Fruit fly (Drosophila melanogaster): ENCODE data around the gene CG8036.

CG8036 gene

dm6 chr3R:8668024-8668856 lies 572 bp downstream of the CG8036 start (continued):
- TF ChIP-seq Opbp (GFP tag; IDR thresholded peaks at IDR 0.05; ENCODE audit: partially characterized antibody) (peak; percentile 92), mirr (GFP tag; optimal IDR thresholded peaks at IDR 0.05) (peak; percentile 77), emc (GFP tag; optimal IDR thresholded peaks at IDR 0.05) (no peak), lov (optimal IDR thresholded peaks at IDR 0.05) (no peak), lov (GFP tag; IDR thresholded peaks at IDR 0.05) (no peak), CG6791 (GFP tag; IDR thresholded peaks at IDR 0.05; ENCODE audit: partially characterized antibody) (peak; percentile 95), Hr78 (GFP tag; optimal IDR thresholded peaks at IDR 0.05) (peak in 1 of 2 experiments; percentile 71), CG8765 (GFP tag; IDR thresholded peaks at IDR 0.05) (no peak), Hr39 (optimal IDR thresholded peaks at IDR 0.05) (no peak), CG4424 (GFP tag; optimal IDR thresholded peaks at IDR 0.05) (no peak), CG3407 (GFP tag; optimal IDR thresholded peaks at IDR 0.05) (no peak), Hr3 (GFP tag; optimal IDR thresholded peaks at IDR 0.05) (no peak), CG2120 (GFP tag; optimal IDR thresholded peaks at IDR 0.05) (no peak), CG11456 (GFP tag; IDR thresholded peaks at IDR 0.05) (no peak), Eip74EF (GFP tag; optimal IDR thresholded peaks at IDR 0.05) (peak in 1 of 2 experiments; percentile 6), oc (tag; optimal IDR thresholded peaks at IDR 0.05) (no peak), Mrtf (GFP tag; IDR thresholded peaks at IDR 0.05) (no peak), salm (tag; optimal IDR thresholded peaks at IDR 0.05) (no peak), otp (GFP tag; IDR thresholded peaks at IDR 0.05) (peak; percentile 30; the same call in 1 of the 3 replicates), CG2678 (tag; optimal IDR thresholded peaks at IDR 0.05) (peak; percentile 16), B-H1 (GFP tag; IDR thresholded peaks at IDR 0.05) (no peak; the same call in 2 of the 3 replicates), CG8290 (GFP tag; optimal IDR thresholded peaks at IDR 0.05) (no peak), CG8290 (tag; optimal IDR thresholded peaks at IDR 0.05) (peak in 1 of 2 experiments; percentile 23), CG7786 (GFP tag; optimal IDR thresholded peaks at IDR 0.05) (no peak), prd (optimal IDR thresholded peaks at IDR 0.05) (no peak), prd (GFP tag; IDR thresholded peaks at IDR 0.05) (no peak), Sox102F (GFP tag; optimal IDR thresholded peaks at IDR 0.05) (no peak), HLH4C (GFP tag; IDR thresholded peaks at IDR 0.05; ENCODE audit: partially characterized antibody) (peak; percentile 53), gce (GFP tag; IDR thresholded peaks at IDR 0.05) (no peak), CG4328 (GFP tag; optimal IDR thresholded peaks at IDR 0.05) (no peak), crol (GFP tag; IDR thresholded peaks at IDR 0.05) (peak; percentile 75), NfI (GFP tag; optimal IDR thresholded peaks at IDR 0.05) (no peak), bbx (GFP tag; IDR thresholded peaks at IDR 0.05; ENCODE audit: partially characterized antibody) (peak; percentile 88), CG10147 (GFP tag; optimal IDR thresholded peaks at IDR 0.05) (no peak), CG11723 (GFP tag; optimal IDR thresholded peaks at IDR 0.05) (no peak), CG14441 (GFP tag; IDR thresholded peaks at IDR 0.05) (no peak), az2 (GFP tag; optimal IDR thresholded peaks at IDR 0.05) (no peak), chm (GFP tag; IDR thresholded peaks at IDR 0.05) (peak; percentile 7; the same call in 1 of the 2 replicates), YL-1 (GFP tag; optimal IDR thresholded peaks at IDR 0.05) (no peak), PHDP (tag; optimal IDR thresholded peaks at IDR 0.05) (no peak), gro (GFP tag; optimal IDR thresholded peaks at IDR 0.05) (peak; percentile 17), ftz-f1 (GFP tag; optimal IDR thresholded peaks at IDR 0.05) (peak; percentile 69), chinmo (GFP tag; IDR thresholded peaks at IDR 0.05; ENCODE audit: partially characterized antibody) (peak; percentile 52; the same call in 3 of the 4 replicates), CG10543 (GFP tag; optimal IDR thresholded peaks at IDR 0.05) (peak; percentile 1), Dll (GFP tag; IDR thresholded peaks at IDR 0.05; ENCODE audit: partially characterized antibody) (0 out of 4 replicates have a peak, but pooled peaks have one; percentile 36), abd-A (tag; optimal IDR thresholded peaks at IDR 0.05) (peak; percentile 93), fru (optimal IDR thresholded peaks at IDR 0.05) (no peak), CG10209 (GFP tag; optimal IDR thresholded peaks at IDR 0.05) (no peak), Ets65A (GFP tag) (no peak), CG8359 (GFP tag; optimal IDR thresholded peaks at IDR 0.05; ENCODE audit: borderline replicate concordance) (no peak)

Measured in whole organism, embryonic.